Fruit fly (Drosophila melanogaster) S2 (cell line): Measurements from ENCODE around the gene Antdh.

Experiments used
- CG8478 ChIP-seq: fragments of >200 bp; optimal IDR thresholded peaks from 2 replicates; lab custom pipeline; 2018
- CTCF ChIP-seq, 2 experiments: fragments of >200 bp; optimal IDR thresholded peaks; 2 replicates each; lab custom pipeline; 2018

DNA sequence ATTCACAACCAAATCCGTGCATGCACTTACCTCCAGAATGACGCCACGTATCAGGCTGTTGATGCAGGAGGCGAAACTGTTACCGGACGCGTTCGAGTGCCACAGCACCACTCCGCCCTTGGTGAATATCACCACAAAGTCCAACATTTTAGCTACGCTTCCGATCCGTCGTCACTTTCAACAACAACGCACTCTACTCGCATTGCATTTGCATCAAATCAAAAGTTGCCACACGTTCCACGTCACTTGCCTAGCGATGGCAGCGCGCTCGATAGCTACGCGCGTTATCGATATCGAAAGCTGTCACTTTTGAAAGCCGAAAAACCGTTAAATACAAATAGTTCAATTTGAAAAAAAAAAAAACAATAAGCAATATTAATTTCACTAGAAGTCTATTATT is 40.0 kb downstream of the Antdh start, which contains the start of gene SrpRalpha:
- TF ChIP-seq CG8478 (lab: Kevin White, UChicago) (no peak), CTCF (optimal IDR thresholded peaks at IDR 0.05; lab: Kevin White, UChicago) (no peak)
